Fruit fly (Drosophila melanogaster) whole organism, embryonic: ENCODE measurements around the gene drm.
A peak's percentile ranks its signal among the peaks of the same experiment; 100 is the strongest.

ENCODE experiments used
- Asciz ChIP-seq: fragments of 200-800 bp; sonication (Bioruptor generic); optimal IDR thresholded peaks from 2 replicates; lab custom pipeline; 2017; ENCODE audit warnings: missing biosample characterization, mild to moderate bottlenecking, missing genetic modification characterization, missing genetic modification reagents
- Awh ChIP-seq: fragments of 200-800 bp; sonication (Bioruptor generic); IDR thresholded peaks from 2 replicates; pipeline ENCODE4, ENCODE4 v1.3.6; 2022; ENCODE audit warnings: missing biosample characterization, missing genetic modification characterization
- BEAF-32 ChIP-seq: fragments of 200-800 bp; sonication (Bioruptor generic); optimal IDR thresholded peaks from 3 replicates; lab custom pipeline; 2017; ENCODE audit warnings: missing biosample characterization, missing genetic modification characterization, mild to moderate bottlenecking, moderate library complexity, missing genetic modification reagents
- CG10147 ChIP-seq: fragments of 200-800 bp; sonication (Bioruptor generic); optimal IDR thresholded peaks from 2 replicates; lab custom pipeline; 2019; ENCODE audit warnings: missing biosample characterization, mild to moderate bottlenecking, missing genetic modification characterization, moderate library complexity
- CG1024 ChIP-seq: fragments of 200-800 bp; sonication (Bioruptor generic); IDR thresholded peaks from 2 replicates; pipeline ENCODE4 v1.3.6; 2022; ENCODE audit warnings: missing biosample characterization, missing genetic modification characterization
- CG10366 ChIP-seq: fragments of 200-800 bp; sonication (Bioruptor generic); IDR thresholded peaks from 2 replicates; pipeline ENCODE4 v1.3.6; 2022; ENCODE audit warnings: missing biosample characterization, missing genetic modification characterization
- CG10979 ChIP-seq: fragments of 200-800 bp; sonication (Bioruptor generic); optimal IDR thresholded peaks from 2 replicates; lab custom pipeline; 2018; ENCODE audit warnings: missing biosample characterization, mild to moderate bottlenecking, missing genetic modification characterization, moderate library complexity
- CG11504 ChIP-seq: fragments of 200-800 bp; sonication (Bioruptor generic); optimal IDR thresholded peaks from 3 replicates; lab custom pipeline; 2019; ENCODE audit warnings: missing biosample characterization, mild to moderate bottlenecking, missing genetic modification characterization, moderate library complexity
- CG12071 ChIP-seq: fragments of 200-800 bp; sonication (Bioruptor generic); optimal IDR thresholded peaks from 3 replicates; lab custom pipeline; 2018; ENCODE audit warnings: missing biosample characterization, mild to moderate bottlenecking, missing genetic modification characterization
- CG13123 ChIP-seq: fragments of 200-800 bp; sonication (Bioruptor generic); optimal IDR thresholded peaks from 2 replicates; lab custom pipeline; 2016; ENCODE audit warnings: missing biosample characterization, missing genetic modification characterization
- CG15601 ChIP-seq: fragments of 200-800 bp; sonication (Bioruptor generic); optimal IDR thresholded peaks from 3 replicates; lab custom pipeline; 2019; ENCODE audit warnings: missing biosample characterization, mild to moderate bottlenecking, missing genetic modification characterization, moderate library complexity
- CG17568 ChIP-seq: fragments of 200-800 bp; sonication (Bioruptor generic); optimal IDR thresholded peaks from 2 replicates; lab custom pipeline; 2018; ENCODE audit warnings: missing biosample characterization, mild to moderate bottlenecking, missing genetic modification characterization, moderate library complexity
- CG6254 ChIP-seq: fragments of 200-800 bp; sonication (Bioruptor generic); optimal IDR thresholded peaks from 3 replicates; lab custom pipeline; 2017; ENCODE audit warnings: mild to moderate bottlenecking, missing biosample characterization, missing genetic modification reagents, missing genetic modification characterization
- CG6689 ChIP-seq: fragments of 200-800 bp; sonication (Bioruptor generic); IDR thresholded peaks from 2 replicates; pipeline ENCODE4 v1.3.6; 2022; ENCODE audit warnings: missing biosample characterization, missing genetic modification characterization
- CG6813 ChIP-seq: fragments of 200-800 bp; sonication (Bioruptor generic); optimal IDR thresholded peaks from 2 replicates; lab custom pipeline; 2017; ENCODE audit warnings: missing biosample characterization, missing genetic modification characterization, mild to moderate bottlenecking, moderate library complexity, missing genetic modification reagents
- CG8281 ChIP-seq: fragments of 200-800 bp; sonication (Bioruptor generic); optimal IDR thresholded peaks from 2 replicates; lab custom pipeline; 2018; ENCODE audit warnings: missing biosample characterization, mild to moderate bottlenecking, missing genetic modification characterization, moderate library complexity
- CG8765 ChIP-seq: fragments of 200-800 bp; sonication (Bioruptor generic); IDR thresholded peaks from 2 replicates; pipeline ENCODE4 v1.3.6; 2022; ENCODE audit warnings: missing biosample characterization, missing genetic modification characterization
- CG9609 ChIP-seq: fragments of 200-800 bp; sonication (Bioruptor generic); optimal IDR thresholded peaks from 3 replicates; lab custom pipeline; 2016; ENCODE audit warnings: missing biosample characterization, missing genetic modification characterization
- Drgx ChIP-seq: fragments of 200-800 bp; sonication (Bioruptor generic); IDR thresholded peaks from 2 replicates; pipeline ENCODE4 v1.3.6; 2022; ENCODE audit warnings: missing biosample characterization, missing genetic modification characterization
- Ets65A ChIP-seq: fragments of 200-800 bp; sonication (Bioruptor generic); peaks from one replicate; lab custom pipeline; 2016; ENCODE audit warnings: missing biosample characterization, missing genetic modification characterization
- Hand ChIP-seq: fragments of 200-800 bp; sonication (Bioruptor generic); optimal IDR thresholded peaks from 2 replicates; lab custom pipeline; 2017; ENCODE audit warnings: mild to moderate bottlenecking, missing biosample characterization, missing genetic modification reagents, missing genetic modification characterization
- Hr51 ChIP-seq, 2 experiments: fragments of 200-800 bp; sonication (Bioruptor generic); optimal IDR thresholded peaks; 2 replicates in 1 of 2; 3 replicates in 1 of 2; lab custom pipeline; 2016 to 2018; ENCODE audit warnings: missing biosample characterization in 2 of 2, missing genetic modification characterization in 2 of 2, mild to moderate bottlenecking in 1 of 2, moderate library complexity in 1 of 2
- Oli ChIP-seq: fragments of 200-800 bp; sonication (Bioruptor generic); optimal IDR thresholded peaks from 2 replicates; lab custom pipeline; 2018; ENCODE audit warnings: missing biosample characterization, mild to moderate bottlenecking, missing genetic modification characterization, moderate library complexity
- Ptx1 ChIP-seq: fragments of 200-800 bp; sonication (Bioruptor generic); IDR thresholded peaks from 2 replicates; pipeline ENCODE4 v1.3.6; 2022; ENCODE audit warnings: missing biosample characterization, missing genetic modification characterization
- Sox100B ChIP-seq: fragments of 200-800 bp; sonication (Bioruptor generic); optimal IDR thresholded peaks from 3 replicates; lab custom pipeline; 2018; ENCODE audit warnings: missing biosample characterization, mild to moderate bottlenecking, missing genetic modification characterization
- Sox102F ChIP-seq: fragments of 200-800 bp; sonication (Bioruptor generic); optimal IDR thresholded peaks from 2 replicates; lab custom pipeline; 2018; ENCODE audit warnings: missing biosample characterization, mild to moderate bottlenecking, missing genetic modification characterization, moderate library complexity
- Sry-δ ChIP-seq: fragments of 200-800 bp; sonication (Bioruptor generic); optimal IDR thresholded peaks from 2 replicates; lab custom pipeline; 2016; ENCODE audit warnings: missing biosample characterization, missing genetic modification characterization
- Ssrp ChIP-seq: fragments of 200-800 bp; sonication (Bioruptor generic); optimal IDR thresholded peaks from 2 replicates; lab custom pipeline; 2018; ENCODE audit warnings: missing biosample characterization, mild to moderate bottlenecking, missing genetic modification characterization, moderate library complexity
- Xrp1 ChIP-seq: fragments of 200-800 bp; sonication (Bioruptor generic); IDR thresholded peaks from 2 replicates; pipeline ENCODE4 v1.3.6; 2022; ENCODE audit warnings: missing biosample characterization, missing genetic modification characterization
- az2 ChIP-seq: fragments of 200-800 bp; sonication (Bioruptor generic); optimal IDR thresholded peaks from 3 replicates; lab custom pipeline; 2016; ENCODE audit warnings: missing biosample characterization, missing genetic modification characterization
- dmrt99B ChIP-seq: fragments of 200-800 bp; sonication (Bioruptor generic); optimal IDR thresholded peaks from 2 replicates; lab custom pipeline; 2018; ENCODE audit warnings: missing biosample characterization, mild to moderate bottlenecking, missing genetic modification characterization, moderate library complexity
- gem ChIP-seq: fragments of 200-800 bp; sonication (Bioruptor generic); optimal IDR thresholded peaks from 2 replicates; lab custom pipeline; 2019; ENCODE audit warnings: missing biosample characterization, mild to moderate bottlenecking, missing genetic modification characterization, moderate library complexity
- grn ChIP-seq: fragments of 200-800 bp; sonication (Bioruptor generic); optimal IDR thresholded peaks from 3 replicates; lab custom pipeline; 2017; ENCODE audit warnings: missing biosample characterization, missing genetic modification characterization
- gsb ChIP-seq: fragments of 200-800 bp; sonication (Bioruptor generic); IDR thresholded peaks from 2 replicates; pipeline ENCODE4 v1.3.6; 2022; ENCODE audit warnings: missing biosample characterization, missing genetic modification characterization
- gt ChIP-seq: fragments of 200-800 bp; sonication (Bioruptor generic); IDR thresholded peaks from 2 replicates; pipeline ENCODE4 v1.3.6; 2022; ENCODE audit warnings: missing biosample characterization, missing genetic modification characterization
- hth ChIP-seq: fragments of >200 bp; optimal IDR thresholded peaks from 2 replicates; lab custom pipeline; 2017; ENCODE audit warnings: inconsistent platforms
- mam ChIP-seq: fragments of 200-800 bp; sonication (Bioruptor generic); optimal IDR thresholded peaks from 3 replicates; lab custom pipeline; 2016; ENCODE audit warnings: missing biosample characterization, missing genetic modification characterization
- mirr ChIP-seq: fragments of 200-800 bp; sonication (Bioruptor generic); optimal IDR thresholded peaks from 3 replicates; lab custom pipeline; 2018; ENCODE audit warnings: missing biosample characterization, mild to moderate bottlenecking, missing genetic modification characterization
- nerfin-1 ChIP-seq: fragments of 200-800 bp; sonication (Bioruptor generic); optimal IDR thresholded peaks from 3 replicates; lab custom pipeline; 2019; ENCODE audit warnings: missing biosample characterization, mild to moderate bottlenecking, missing genetic modification characterization, moderate library complexity
- phol ChIP-seq: fragments of 200-800 bp; sonication (Bioruptor generic); optimal IDR thresholded peaks from 3 replicates; lab custom pipeline; 2018; ENCODE audit warnings: missing biosample characterization, mild to moderate bottlenecking, missing genetic modification characterization, moderate library complexity
- pnt ChIP-seq: fragments of 200-800 bp; sonication (Bioruptor generic); optimal IDR thresholded peaks from 3 replicates; lab custom pipeline; 2016; ENCODE audit warnings: missing biosample characterization, missing genetic modification characterization
- pros ChIP-seq: fragments of 200-800 bp; sonication (Bioruptor generic); optimal IDR thresholded peaks from 3 replicates; lab custom pipeline; 2019; ENCODE audit warnings: missing biosample characterization, mild to moderate bottlenecking, missing genetic modification characterization, moderate library complexity
- sens ChIP-seq: fragments of 200-800 bp; sonication (Bioruptor generic); peaks from one replicate; lab custom pipeline; 2016; ENCODE audit warnings: missing biosample characterization, missing genetic modification characterization
- sisA ChIP-seq: fragments of 200-800 bp; sonication (Bioruptor generic); IDR thresholded peaks from 2 replicates; pipeline ENCODE4 v1.3.6; 2022; ENCODE audit warnings: missing biosample characterization, missing genetic modification characterization
- sna ChIP-seq: fragments of 200-800 bp; sonication (Bioruptor generic); IDR thresholded peaks from 2 replicates; pipeline ENCODE4 v1.3.6; 2022; ENCODE audit warnings: missing biosample characterization, missing genetic modification characterization; ENCODE audit not compliant: partially characterized antibody
- sqz ChIP-seq: fragments of 200-800 bp; sonication (Bioruptor generic); optimal IDR thresholded peaks from 3 replicates; lab custom pipeline; 2018; ENCODE audit warnings: missing biosample characterization, mild to moderate bottlenecking, missing genetic modification characterization
- tio ChIP-seq: fragments of 200-800 bp; sonication (Bioruptor generic); optimal IDR thresholded peaks from 2 replicates; lab custom pipeline; 2017; ENCODE audit warnings: missing biosample characterization, missing genetic modification characterization, inconsistent platforms
- tna ChIP-seq: fragments of 200-800 bp; sonication (Bioruptor generic); IDR thresholded peaks from 2 replicates; pipeline ENCODE4 v1.3.6; 2022; ENCODE audit warnings: missing biosample characterization, missing genetic modification characterization; ENCODE audit not compliant: partially characterized antibody
- tup ChIP-seq: fragments of 200-800 bp; sonication (Bioruptor generic); optimal IDR thresholded peaks from 2 replicates; lab custom pipeline; 2016; ENCODE audit warnings: missing biosample characterization, mild to moderate bottlenecking, missing genetic modification characterization, moderate library complexity

The drm gene

dm6 chr2L:3506806-3507205 lies 32.2 kb upstream of the drm start:
- TF ChIP-seq dmrt99B (tag; lab: Kevin White, UChicago) (peak; percentile 24), Ets65A (GFP tag; lab: Kevin White, UChicago) (peak; percentile 16), nerfin-1 (tag; lab: Kevin White, UChicago) (no peak), gem (peak; percentile 44), az2 (peak; percentile 12), sisA (GFP tag; lab: Robert Waterston, UW) (0 out of 2 replicates have a peak, but pooled peaks have one; percentile 16), Hr51 (GFP tag; optimal IDR thresholded peaks at IDR 0.05; lab: Kevin White, UChicago) (peak in 1 of 2 experiments; percentile 9), Asciz (peak; percentile 43), Sox100B (peak; percentile 12), sna (no peak), phol (peak; percentile 26), Ssrp (tag; lab: Kevin White, UChicago) (peak; percentile 10), CG12071 (GFP tag; lab: Kevin White, UChicago) (no peak), Drgx (peak; percentile 37), CG6813 (no peak), Ptx1 (GFP tag; lab: Robert Waterston, UW) (0 out of 2 replicates have a peak, but pooled peaks have one; percentile 20), tio (GFP tag; lab: Kevin White, UChicago) (peak; percentile 14), sens (GFP tag; lab: Kevin White, UChicago) (no peak), CG11504 (tag; lab: Kevin White, UChicago) (peak; percentile 35), CG6689 (0 out of 2 replicates have a peak, but pooled peaks have one; percentile 25), Sox102F (GFP tag; lab: Kevin White, UChicago) (peak; percentile 37), Oli (peak; percentile 25)
- TF ChIP-seq, all 482 proteins: peak for 17

dm6 chr2L:3507209-3508164 lies 31.6 kb upstream of the drm start, which contains the start of gene tim:
Gene tim (minus strand): TSS chr2L:3508119.
- TF ChIP-seq grn (GFP tag; lab: Kevin White, UChicago) (no peak), CG10147 (GFP tag; lab: Kevin White, UChicago) (no peak), CG8281 (tag; lab: Kevin White, UChicago) (no peak), CG9609 (GFP tag; lab: Kevin White, UChicago) (no peak), tna (no peak), CG8765 (GFP tag; lab: Robert Waterston, UW) (no peak), gt (GFP tag; lab: Robert Waterston, UW) (no peak), CG1024 (no peak), Xrp1 (GFP tag; lab: Robert Waterston, UW) (0 out of 2 replicates have a peak, but pooled peaks have one; percentile 16), CG13123 (no peak), Sry-δ (GFP tag; lab: Kevin White, UChicago) (no peak), tup (no peak), CG6254 (peak; percentile 21), hth (no peak), sqz (GFP tag; lab: Kevin White, UChicago) (no peak), CG17568 (GFP tag; lab: Kevin White, UChicago) (no peak), gsb (GFP tag; lab: Robert Waterston, UW) (no peak), Awh (GFP tag; lab: Robert Waterston, UW) (no peak), mam (no peak), BEAF-32 (no peak), CG10979 (tag; lab: Kevin White, UChicago) (peak; percentile 50), CG10366 (peak; percentile 42), mirr (GFP tag; lab: Kevin White, UChicago) (no peak), CG15601 (tag; lab: Kevin White, UChicago) (no peak), Hand (GFP tag; lab: Kevin White, UChicago) (no peak), pnt (GFP tag; lab: Kevin White, UChicago) (no peak), pros (GFP tag; lab: Kevin White, UChicago) (no peak)
